Fruit fly (Drosophila melanogaster) whole organism, wandering third instar larva: ENCODE results near the gene bdwf.
A peak's percentile ranks its signal among the peaks of the same experiment; 100 is the strongest.

Experiments
- Abd-B ChIP-seq: fragments of >200 bp; optimal IDR thresholded peaks from 2 replicates; lab custom pipeline; 2017; ENCODE audit warnings: missing biosample characterization, missing genetic modification characterization
- CG32264 ChIP-seq: fragments of 200-800 bp; sonication (Bioruptor generic); optimal IDR thresholded peaks from 2 replicates; lab custom pipeline; 2016; ENCODE audit warnings: missing biosample characterization, missing genetic modification characterization
- CG9705 ChIP-seq: fragments of 200-800 bp; sonication (Bioruptor generic); optimal IDR thresholded peaks from 2 replicates; lab custom pipeline; 2018; ENCODE audit warnings: missing biosample characterization, mild to moderate bottlenecking, missing genetic modification characterization
- CrebA ChIP-seq: fragments of 200-800 bp; sonication (Bioruptor generic); optimal IDR thresholded peaks from 2 replicates; lab custom pipeline; 2016; ENCODE audit warnings: missing biosample characterization, mild to moderate bottlenecking, missing genetic modification characterization, borderline replicate concordance
- Dfd ChIP-seq: fragments of >200 bp; optimal IDR thresholded peaks from 2 replicates; lab custom pipeline; 2017; ENCODE audit warnings: missing biosample characterization, missing genetic modification characterization
- Dif ChIP-seq: fragments of 200-275, 200-300 bp; sonication (Bioruptor generic); optimal IDR thresholded peaks from 2 replicates; lab custom pipeline; 2018; ENCODE audit warnings: missing biosample characterization, missing genetic modification characterization; ENCODE audit not compliant: partially characterized antibody
- GATAd ChIP-seq: sonication (Bioruptor generic); optimal IDR thresholded peaks from 2 replicates; lab custom pipeline; 2016; ENCODE audit warnings: missing biosample characterization, missing genetic modification characterization
- HLH106 ChIP-seq: fragments of 200-800 bp; optimal IDR thresholded peaks from 3 replicates; lab custom pipeline; 2019; ENCODE audit warnings: missing biosample characterization, mild to moderate bottlenecking, missing genetic modification characterization, moderate library complexity
- Hnf4 ChIP-seq: fragments of 200-800 bp; sonication (Bioruptor generic); optimal IDR thresholded peaks from 2 replicates; lab custom pipeline; 2016; ENCODE audit warnings: missing biosample characterization, mild to moderate bottlenecking, missing genetic modification characterization
- Hr78 ChIP-seq: fragments of >200 bp; optimal IDR thresholded peaks from 2 replicates; lab custom pipeline; 2017; ENCODE audit warnings: missing biosample characterization, missing genetic modification characterization
- Hr83 ChIP-seq: fragments of 200-300 bp; sonication (Bioruptor generic); optimal IDR thresholded peaks from 2 replicates; lab custom pipeline; 2016; ENCODE audit warnings: missing biosample characterization, mild to moderate bottlenecking, missing genetic modification characterization, moderate library complexity; ENCODE audit not compliant: poor library complexity, severe bottlenecking
- Jra ChIP-seq: sonication (Bioruptor generic); optimal IDR thresholded peaks from 2 replicates; lab custom pipeline; 2016; ENCODE audit warnings: missing biosample characterization, missing genetic modification characterization
- Mio ChIP-seq: sonication (Bioruptor generic); optimal IDR thresholded peaks from 2 replicates; lab custom pipeline; 2016; ENCODE audit warnings: missing biosample characterization, missing genetic modification characterization
- Myc ChIP-seq: fragments of >200 bp; optimal IDR thresholded peaks from 2 replicates; lab custom pipeline; 2017
- N ChIP-seq: fragments of >200 bp; optimal IDR thresholded peaks from 2 replicates; lab custom pipeline; 2018; ENCODE audit warnings: missing biosample characterization, missing external identifiers, missing genetic modification characterization
- OdsH ChIP-seq: fragments of 200-800 bp; sonication (Bioruptor generic); optimal IDR thresholded peaks from 2 replicates; lab custom pipeline; 2016; ENCODE audit warnings: missing biosample characterization, mild to moderate bottlenecking, missing genetic modification characterization
- Rel ChIP-seq, 2 experiments: fragments of 200-800 bp; sonication (Bioruptor generic) in 1 of 2; optimal IDR thresholded peaks; 2 replicates in 1 of 2; 3 replicates in 1 of 2; lab custom pipeline; 2016 to 2019; ENCODE audit warnings: mild to moderate bottlenecking in 2 of 2, missing biosample characterization in 2 of 2, missing genetic modification characterization in 2 of 2, moderate library complexity in 1 of 2
- Sp1 ChIP-seq: fragments of 200-800 bp; sonication (Bioruptor generic); optimal IDR thresholded peaks from 3 replicates; lab custom pipeline; 2019; ENCODE audit warnings: missing biosample characterization, mild to moderate bottlenecking, missing genetic modification characterization, moderate library complexity
- Vsx2 ChIP-seq: fragments of 200-300, 225-300 bp; sonication (Bioruptor generic); optimal IDR thresholded peaks from 2 replicates; lab custom pipeline; 2018; ENCODE audit warnings: missing biosample characterization, missing genetic modification characterization; ENCODE audit not compliant: partially characterized antibody
- br ChIP-seq: fragments of 200-800 bp; sonication (Bioruptor generic); optimal IDR thresholded peaks from 2 replicates; lab custom pipeline; 2016; ENCODE audit warnings: missing biosample characterization, missing genetic modification characterization
- brk ChIP-seq: fragments of 200-800 bp; sonication (Bioruptor generic); optimal IDR thresholded peaks from 2 replicates; lab custom pipeline; 2016; ENCODE audit warnings: missing biosample characterization, mild to moderate bottlenecking, missing genetic modification characterization
- dl ChIP-seq, 2 experiments: fragments of 175-275, 200-275 bp in 1 of 2; fragments of 200-275 bp in 1 of 2; sonication (Bioruptor generic); optimal IDR thresholded peaks; lab custom pipeline; 2018; ENCODE audit warnings: mild to moderate bottlenecking in 2 of 2, missing biosample characterization in 2 of 2, missing genetic modification characterization in 2 of 2, moderate library complexity in 2 of 2; ENCODE audit not compliant: partially characterized antibody in 2 of 2, insufficient read depth in 1 of 2
- dmrt93B ChIP-seq: fragments of 200-800 bp; sonication (Bioruptor generic); optimal IDR thresholded peaks from 2 replicates; lab custom pipeline; 2018; ENCODE audit warnings: missing biosample characterization, mild to moderate bottlenecking, missing genetic modification characterization
- dsf ChIP-seq: sonication (Bioruptor generic); optimal IDR thresholded peaks from 2 replicates; lab custom pipeline; 2016; ENCODE audit warnings: missing biosample characterization, missing genetic modification characterization, borderline replicate concordance
- ey ChIP-seq: fragments of 200-800 bp; sonication (Bioruptor generic); optimal IDR thresholded peaks from 2 replicates; lab custom pipeline; 2016; ENCODE audit warnings: missing biosample characterization, missing genetic modification characterization
- foxo ChIP-seq, 2 experiments: fragments of 200-800 bp; sonication (Bioruptor generic); optimal IDR thresholded peaks; 2 replicates in 1 of 2; 3 replicates in 1 of 2; lab custom pipeline; 2016 to 2017; ENCODE audit warnings: missing biosample characterization in 2 of 2, missing genetic modification characterization in 2 of 2
- fru ChIP-seq: fragments of 200-800 bp; sonication (Bioruptor generic); optimal IDR thresholded peaks from 3 replicates; lab custom pipeline; 2016; ENCODE audit warnings: missing biosample characterization, mild to moderate bottlenecking, missing genetic modification characterization
- h ChIP-seq: fragments of 200-800 bp; sonication (Bioruptor generic); optimal IDR thresholded peaks from 3 replicates; lab custom pipeline; 2016; ENCODE audit warnings: missing biosample characterization, mild to moderate bottlenecking, missing genetic modification characterization
- jim ChIP-seq: fragments of 175-275, 200-325 bp; sonication (Bioruptor generic); optimal IDR thresholded peaks from 2 replicates; lab custom pipeline; 2016; ENCODE audit warnings: missing biosample characterization, mild to moderate bottlenecking, missing genetic modification characterization
- lola ChIP-seq: fragments of >200 bp; optimal IDR thresholded peaks from 2 replicates; lab custom pipeline; 2017; ENCODE audit warnings: missing biosample characterization, missing genetic modification characterization
- pan ChIP-seq: fragments of >200 bp; optimal IDR thresholded peaks from 2 replicates; lab custom pipeline; 2017
- psq ChIP-seq: fragments of 200-800 bp; sonication (Bioruptor generic); optimal IDR thresholded peaks from 3 replicates; lab custom pipeline; 2017; ENCODE audit warnings: missing biosample characterization, mild to moderate bottlenecking, missing genetic modification characterization, moderate library complexity
- rgr ChIP-seq: fragments of 200-800 bp; sonication (Bioruptor generic); optimal IDR thresholded peaks from 3 replicates; lab custom pipeline; 2016; ENCODE audit warnings: missing biosample characterization, mild to moderate bottlenecking, missing genetic modification characterization
- sage ChIP-seq: fragments of 200-800 bp; sonication (Bioruptor generic); optimal IDR thresholded peaks from 2 replicates; lab custom pipeline; 2016; ENCODE audit warnings: missing biosample characterization, mild to moderate bottlenecking, missing genetic modification characterization
- sv ChIP-seq: fragments of 200-800 bp; sonication (Bioruptor generic); optimal IDR thresholded peaks from 3 replicates; lab custom pipeline; 2016; ENCODE audit warnings: missing biosample characterization, missing genetic modification characterization
- tai ChIP-seq: sonication (Bioruptor generic); optimal IDR thresholded peaks from 2 replicates; lab custom pipeline; 2016; ENCODE audit warnings: missing biosample characterization, missing genetic modification characterization
- usp ChIP-seq: fragments of >200 bp; optimal IDR thresholded peaks from 2 replicates; lab custom pipeline; 2017; ENCODE audit warnings: missing biosample characterization, missing genetic modification characterization
- woc ChIP-seq: sonication (Bioruptor generic); optimal IDR thresholded peaks from 2 replicates; lab custom pipeline; 2016; ENCODE audit warnings: missing biosample characterization, mild to moderate bottlenecking, missing genetic modification characterization

Gene bdwf

DNA sequence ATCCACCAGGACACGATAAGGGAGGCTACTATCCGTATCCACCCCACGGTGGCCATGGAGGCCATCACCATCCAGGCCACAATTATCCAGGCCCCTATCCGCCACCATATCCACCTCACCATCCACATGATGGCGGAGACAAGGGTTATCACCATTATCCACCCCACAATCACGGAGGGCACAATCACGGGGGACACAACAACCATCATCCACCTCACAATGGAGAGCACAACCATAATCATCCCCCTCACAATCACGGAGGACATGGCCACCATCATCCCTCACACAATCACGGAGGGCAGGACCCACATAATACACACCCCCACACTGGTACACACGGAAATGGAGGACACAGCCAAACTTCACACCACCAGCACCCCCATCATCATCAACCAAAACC lies 13.1 kb downstream of the bdwf start:
- TF ChIP-seq N (GFP tag; lab: Kevin White, UChicago) (no peak), Vsx2 (GFP tag; lab: Kevin White, UChicago) (no peak), brk (GFP tag; lab: Kevin White, UChicago) (no peak), jim (GFP tag; lab: Kevin White, UChicago) (no peak), psq (GFP tag; lab: Kevin White, UChicago) (no peak), GATAd (no peak), pan (lab: Kevin White, UChicago) (no peak), usp (GFP tag; lab: Kevin White, UChicago) (no peak), lola (no peak), dsf (GFP tag; lab: Kevin White, UChicago) (no peak), Dfd (GFP tag; lab: Kevin White, UChicago) (no peak), CG9705 (GFP tag; lab: Kevin White, UChicago) (no peak), Rel (GFP tag; optimal IDR thresholded peaks at IDR 0.05; lab: Kevin White, UChicago) (no peak), Rel (tag; optimal IDR thresholded peaks at IDR 0.05; lab: Kevin White, UChicago) (no peak), br (no peak), sage (GFP tag; lab: Kevin White, UChicago) (no peak), ey (no peak), rgr (GFP tag; lab: Kevin White, UChicago) (no peak), HLH106 (tag; lab: Kevin White, UChicago) (no peak)

- TF ChIP-seq Mio (GFP tag; lab: Kevin White, UChicago) (no peak), CG9705 (GFP tag; lab: Kevin White, UChicago) (no peak), lola (no peak), CG32264 (GFP tag; lab: Kevin White, UChicago) (no peak), fru (GFP tag; lab: Kevin White, UChicago) (no peak), Hnf4 (GFP tag; lab: Kevin White, UChicago) (no peak), Myc (lab: Kevin White, UChicago) (no peak), Abd-B (GFP tag; lab: Kevin White, UChicago) (no peak), brk (GFP tag; lab: Kevin White, UChicago) (no peak), dl (GFP tag; optimal IDR thresholded peaks at IDR 0.05; lab: Kevin White, UChicago; ENCODE audit: insufficient read depth in 1 of 2, partially characterized antibody in 2 of 2) (no peak)
Observed at dm6 chr3R:17028393-17028792, 14.5 kb downstream of the bdwf start, which contains the start of gene CG5225. Gene CG5225 (plus strand): TSS chr3R:17028693.

dm6 chr3R:17020956-17021355 lies 22.0 kb downstream of the bdwf start, which contains the start of gene Adsl:
Gene Adsl (minus strand): TSS chr3R:17021120.
- TF ChIP-seq dsf (GFP tag; lab: Kevin White, UChicago) (no peak), psq (GFP tag; lab: Kevin White, UChicago) (no peak), sv (GFP tag; lab: Kevin White, UChicago) (peak; percentile 15), GATAd (no peak), dmrt93B (peak; percentile 63), Hr83 (GFP tag; lab: Kevin White, UChicago) (peak; percentile 46), Jra (GFP tag; lab: Kevin White, UChicago) (no peak), Hr78 (GFP tag; lab: Kevin White, UChicago) (no peak), ey (no peak), HLH106 (tag; lab: Kevin White, UChicago) (peak; percentile 54), CrebA (GFP tag; lab: Kevin White, UChicago) (peak; percentile 32), CG9705 (GFP tag; lab: Kevin White, UChicago) (peak; percentile 65), rgr (GFP tag; lab: Kevin White, UChicago) (no peak), Dfd (GFP tag; lab: Kevin White, UChicago) (no peak), br (peak; percentile 29), OdsH (GFP tag; lab: Kevin White, UChicago) (peak; percentile 53), woc (no peak), Mio (GFP tag; lab: Kevin White, UChicago) (no peak), lola (no peak), Sp1 (peak; percentile 66), jim (GFP tag; lab: Kevin White, UChicago) (no peak), pan (lab: Kevin White, UChicago) (no peak), Abd-B (GFP tag; lab: Kevin White, UChicago) (no peak), tai (GFP tag; lab: Kevin White, UChicago) (no peak), Dif (GFP tag; lab: Kevin White, UChicago) (no peak), N (GFP tag; lab: Kevin White, UChicago) (no peak), fru (GFP tag; lab: Kevin White, UChicago) (no peak), Rel (GFP tag; optimal IDR thresholded peaks at IDR 0.05; lab: Kevin White, UChicago) (no peak), Rel (tag; optimal IDR thresholded peaks at IDR 0.05; lab: Kevin White, UChicago) (no peak), h (GFP tag; lab: Kevin White, UChicago) (peak; percentile 57), sage (GFP tag; lab: Kevin White, UChicago) (peak; percentile 34), Vsx2 (GFP tag; lab: Kevin White, UChicago) (no peak), usp (GFP tag; lab: Kevin White, UChicago) (no peak), Myc (lab: Kevin White, UChicago) (no peak), brk (GFP tag; lab: Kevin White, UChicago) (no peak), Hnf4 (GFP tag; lab: Kevin White, UChicago) (peak; percentile 38), dl (GFP tag; optimal IDR thresholded peaks at IDR 0.05; lab: Kevin White, UChicago; ENCODE audit: insufficient read depth in 1 of 2, partially characterized antibody in 2 of 2) (no peak), foxo (GFP tag; optimal IDR thresholded peaks at IDR 0.05; lab: Kevin White, UChicago) (peak in 1 of 2 experiments; percentile 37), CG32264 (GFP tag; lab: Kevin White, UChicago) (no peak)
- TF ChIP-seq, all 38 proteins: peak for 13
